Worm (Caenorhabditis elegans) whole organism, early embryonic: ENCODE results near the gene F59B2.8.
A peak's percentile ranks its signal among the peaks of the same experiment; 100 is the strongest.

Experiments used
- B0310.2 ChIP-seq: sonication (generic microtip); optimal IDR thresholded peaks from 2 replicates; lab custom pipeline; 2016; ENCODE audit warnings: mild to moderate bottlenecking, missing genetic modification characterization, missing compliant biosample characterization
- F13C5.2 ChIP-seq: sonication (generic microtip); optimal IDR thresholded peaks from 2 replicates; lab custom pipeline; 2017; ENCODE audit warnings: mild to moderate bottlenecking, missing genetic modification characterization, inconsistent platforms, missing compliant biosample characterization
- aly-1 ChIP-seq: sonication (generic microtip); optimal IDR thresholded peaks from 2 replicates; lab custom pipeline; 2016; ENCODE audit warnings: missing genetic modification characterization, missing compliant biosample characterization
- ama-1 ChIP-seq: fragments of 150-350 bp; optimal IDR thresholded peaks from 2 replicates; lab custom pipeline; 2014
- ceh-13 ChIP-seq: fragments of 200-800 bp; sonication (Bioruptor generic); optimal IDR thresholded peaks from 2 replicates; lab custom pipeline; 2018; ENCODE audit warnings: mild to moderate bottlenecking, missing genetic modification characterization, missing compliant biosample characterization
- ceh-36 ChIP-seq: sonication (generic microtip); optimal IDR thresholded peaks from 2 replicates; lab custom pipeline; 2016; ENCODE audit warnings: missing genetic modification characterization, inconsistent platforms, missing compliant biosample characterization
- ets-7 ChIP-seq: sonication (generic microtip); optimal IDR thresholded peaks from 2 replicates; lab custom pipeline; 2016; ENCODE audit warnings: missing genotype, missing genetic modification characterization, missing compliant biosample characterization
- flt-1 ChIP-seq: fragments of 200-800 bp; sonication (Bioruptor generic); IDR thresholded peaks from 2 replicates; pipeline ENCODE4 v1.3.6; 2022; ENCODE audit warnings: missing genetic modification characterization, missing compliant biosample characterization
- hmbx-1 ChIP-seq: sonication (generic microtip); optimal IDR thresholded peaks from 2 replicates; lab custom pipeline; 2016; ENCODE audit warnings: mild to moderate bottlenecking, missing genetic modification characterization, missing compliant biosample characterization
- hmg-4 ChIP-seq: fragments of 200-800 bp; sonication (Bioruptor generic); optimal IDR thresholded peaks from 2 replicates; lab custom pipeline; 2018; ENCODE audit warnings: mild to moderate bottlenecking, missing genetic modification characterization, missing compliant biosample characterization
- hnd-1 ChIP-seq: sonication (generic microtip); optimal IDR thresholded peaks from 2 replicates; lab custom pipeline; 2016; ENCODE audit warnings: missing genetic modification characterization, missing compliant biosample characterization
- pes-1 ChIP-seq: fragments of 200-800 bp; sonication (Bioruptor generic); IDR thresholded peaks from 2 replicates; pipeline ENCODE4 v1.3.6; 2022; ENCODE audit warnings: missing genetic modification reagents, missing genetic modification characterization, missing compliant biosample characterization
- scrt-1 ChIP-seq: fragments of 200-800 bp; sonication (Bioruptor generic); IDR thresholded peaks from 2 replicates; pipeline ENCODE4 v1.3.6; 2022; ENCODE audit warnings: missing genetic modification characterization, missing compliant biosample characterization
- sea-1 ChIP-seq: fragments of 200-800 bp; sonication (Bioruptor generic); conservative IDR thresholded peaks from 2 replicates; pipeline ENCODE4 v1.3.6; 2022; ENCODE audit warnings: missing genetic modification characterization, missing compliant biosample characterization
- tbx-11 ChIP-seq: fragments of 200-800 bp; sonication (Bioruptor generic); IDR thresholded peaks from 2 replicates; pipeline ENCODE4 v1.3.6; 2022; ENCODE audit warnings: missing genetic modification characterization, missing compliant biosample characterization
- tbx-37 ChIP-seq: fragments of 200-800 bp; sonication (Bioruptor generic); conservative IDR thresholded peaks from 2 replicates; pipeline ENCODE4 v1.3.6; 2022; ENCODE audit warnings: missing genetic modification reagents, missing genetic modification characterization, missing compliant biosample characterization
- tra-4 ChIP-seq: sonication (generic microtip); optimal IDR thresholded peaks from 2 replicates; lab custom pipeline; 2017; ENCODE audit warnings: missing genetic modification characterization, missing compliant biosample characterization

F59B2.8 gene

DNA sequence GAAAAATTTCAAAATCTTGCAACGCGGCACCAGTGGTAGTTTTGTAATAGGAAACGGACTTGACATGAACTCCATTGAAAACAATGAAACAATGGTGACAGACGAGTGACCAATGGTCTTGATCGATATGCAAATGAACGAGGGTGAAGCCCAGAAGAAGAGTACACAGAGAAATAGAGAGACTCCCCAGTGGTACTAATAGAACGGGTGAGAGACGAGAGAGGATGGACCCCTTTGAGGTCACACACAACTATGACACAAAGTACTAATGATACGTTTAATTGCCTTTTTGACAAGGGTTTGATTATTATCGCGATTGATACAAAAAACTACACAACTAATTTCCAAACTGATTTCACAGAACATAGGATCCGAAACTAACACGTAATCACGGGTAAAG lies at the start of gene F59B2.8:
F59B2.8 (minus strand) TSS at position 151 of the 400 bp plus-strand sequence.
- TF ChIP-seq scrt-1 (GFP tag; lab: Robert Waterston, UW) = no peak

- TF ChIP-seq flt-1 (GFP tag; lab: Robert Waterston, UW) (no peak), ets-7 (tag; lab: Kevin White, UChicago) (no peak), F13C5.2 (tag; lab: Kevin White, UChicago) (no peak), ceh-13 (GFP tag; lab: Kevin White, UChicago) (no peak)
Observed at ce11 chrIII:9058959-9059534, 49.0 kb upstream of the F59B2.8 start, which contains the start of gene gst-1. gst-1 (plus strand) TSS chrIII:9059331.

DNA sequence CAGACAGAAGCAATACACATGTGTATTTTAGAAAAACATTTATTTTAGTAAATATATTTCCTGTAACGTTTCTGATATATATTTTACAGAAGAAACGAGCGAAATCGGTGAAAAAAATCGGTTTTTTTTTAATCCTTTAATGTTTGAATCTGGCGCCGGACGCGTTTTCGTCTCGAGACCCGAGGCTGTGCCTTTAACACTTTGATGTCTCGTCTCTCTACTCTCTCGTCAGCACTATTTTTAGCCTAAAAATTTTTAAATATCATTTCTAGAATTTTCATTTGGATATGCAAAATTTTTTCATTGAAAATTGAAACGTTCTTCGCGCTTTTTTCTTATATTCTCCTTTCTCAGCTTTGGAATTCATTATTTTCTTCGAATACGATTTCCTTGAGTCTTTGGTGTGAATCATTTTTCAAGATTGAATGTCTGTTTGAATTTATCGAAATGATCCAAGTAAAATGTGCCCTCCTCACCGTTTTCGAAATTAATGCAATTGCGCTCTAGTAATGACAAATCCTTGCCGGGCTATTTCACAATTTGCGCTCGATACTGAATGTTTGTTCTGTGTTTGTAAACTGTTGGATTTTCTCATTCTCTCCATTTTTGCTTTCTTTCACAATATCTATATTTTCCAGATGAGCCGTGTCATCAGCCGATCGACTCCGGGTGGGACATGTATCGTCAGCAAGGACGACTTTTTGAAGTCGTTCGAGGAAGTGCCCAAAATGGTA lies 44.6 kb upstream of the F59B2.8 start, which contains the start of gene cls-2:
cls-2 (plus strand) TSS at position 635 of the 734 bp plus-strand sequence.
- TF ChIP-seq sea-1 (GFP tag; lab: Robert Waterston, UW) = 0 out of 2 replicates have a peak, but pooled peaks have one; percentile 58
- no peak for TF ChIP-seq hmg-4 (GFP tag; lab: Kevin White, UChicago)

DNA sequence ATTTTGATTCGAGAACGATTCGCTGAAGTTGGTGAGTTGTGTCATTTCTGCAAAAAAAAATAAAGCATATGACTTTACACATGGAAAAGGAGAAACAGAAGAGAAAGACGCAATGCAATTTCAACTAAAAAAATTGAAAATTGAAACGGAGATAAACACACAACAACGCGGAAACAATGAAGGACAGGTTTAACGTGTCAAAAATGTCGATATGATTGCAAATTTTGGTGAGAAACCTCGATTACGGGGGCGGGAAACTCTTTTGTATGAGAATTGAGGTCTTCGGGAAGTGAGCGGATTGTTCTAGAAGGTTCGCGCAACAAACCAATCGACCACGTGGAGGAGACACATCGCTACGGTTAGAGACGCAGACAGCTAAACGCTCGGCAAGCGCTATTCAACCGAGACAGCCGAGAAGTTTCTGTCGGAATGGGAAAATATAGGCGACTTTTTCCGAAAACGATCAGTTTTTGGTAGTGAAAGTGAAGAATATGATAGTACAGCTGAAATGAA lies 43.8 kb upstream of the F59B2.8 start, which contains the start of gene R107.5:
R107.5 (minus strand) TSS at position 51 of the 513 bp plus-strand sequence.
- no peak for TF ChIP-seq aly-1
- no peak for TF ChIP-seq tbx-11
- TF ChIP-seq hnd-1 (tag; lab: Kevin White, UChicago) = peak; percentile 31
- peak; percentile 24; the same call in 1 of the 2 replicates for TF ChIP-seq flt-1 (GFP tag; lab: Robert Waterston, UW)
- TF ChIP-seq pes-1 (GFP tag; lab: Robert Waterston, UW) = peak; percentile 12; the same call in 1 of the 2 replicates
- peak; percentile 63 for TF ChIP-seq B0310.2 (tag; lab: Kevin White, UChicago)
- peak; percentile 58 for TF ChIP-seq tra-4 (tag; lab: Kevin White, UChicago)
- TF ChIP-seq ama-1 (lab: Kevin White, UChicago) = no peak
- no peak for TF ChIP-seq ets-7 (tag; lab: Kevin White, UChicago)
- TF ChIP-seq ceh-13 (GFP tag; lab: Kevin White, UChicago) = no peak
- peak; percentile 66 for TF ChIP-seq F13C5.2 (tag; lab: Kevin White, UChicago)
- TF ChIP-seq hmbx-1 (tag; lab: Kevin White, UChicago) = no peak
- peak; percentile 47 for TF ChIP-seq hmg-4 (GFP tag; lab: Kevin White, UChicago)
- TF ChIP-seq tbx-37 (GFP tag; lab: Robert Waterston, UW) = no peak
- TF ChIP-seq sea-1 (GFP tag; lab: Robert Waterston, UW) = 0 out of 2 replicates have a peak, but pooled peaks have one; percentile 11
- TF ChIP-seq scrt-1 (GFP tag; lab: Robert Waterston, UW) = no peak
- TF ChIP-seq ceh-36 (tag; lab: Kevin White, UChicago) = no peak

DNA sequence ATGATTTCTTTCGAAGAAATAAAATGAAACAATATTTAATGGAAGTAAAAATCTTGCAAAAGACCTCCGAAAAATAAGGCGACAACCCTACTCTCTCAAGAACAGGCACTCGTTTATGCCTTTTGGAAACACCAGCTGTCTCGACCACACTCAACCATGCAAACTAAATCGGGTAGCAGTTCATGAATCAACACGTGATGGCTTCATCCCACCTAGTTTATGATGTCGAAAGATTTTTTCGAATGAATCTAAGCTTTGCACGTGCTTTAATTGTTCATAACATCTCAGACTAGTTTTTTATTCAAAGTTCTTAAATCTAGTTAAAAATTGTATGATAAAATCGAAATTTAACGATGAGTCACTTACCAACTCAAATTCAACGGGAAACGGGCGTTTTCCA lies 43.3 kb upstream of the F59B2.8 start:
- TF ChIP-seq pes-1 (GFP tag; lab: Robert Waterston, UW) (0 out of 2 replicates have a peak, but pooled peaks have one; percentile 37), sea-1 (GFP tag; lab: Robert Waterston, UW) (no peak)

DNA sequence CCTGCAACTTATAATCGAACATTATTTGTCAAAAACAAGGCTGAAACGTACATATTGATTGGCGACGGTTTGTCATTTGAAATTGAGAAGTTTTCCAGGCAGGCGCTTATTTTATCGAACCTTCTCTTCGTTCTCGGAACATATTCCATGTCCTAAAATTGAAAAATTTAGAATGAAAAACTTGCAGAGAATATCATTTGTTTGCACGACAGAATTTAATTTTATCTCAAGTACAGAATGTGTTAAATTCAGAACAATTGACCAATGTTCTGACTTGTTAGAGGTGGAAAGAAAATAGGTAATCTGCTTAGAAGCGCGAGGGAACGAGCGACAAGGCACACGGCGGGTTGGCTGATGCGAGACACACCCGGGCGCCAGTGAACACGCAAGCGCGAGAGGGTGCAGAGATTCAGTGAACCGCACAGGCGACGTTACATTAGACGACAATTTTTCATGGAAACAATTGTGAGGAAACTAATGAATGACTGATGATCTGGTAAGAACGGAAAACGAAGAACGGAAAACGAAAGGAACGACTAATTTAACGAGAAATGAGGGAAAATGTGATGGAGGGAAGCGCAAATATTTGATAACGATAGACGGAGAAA lies 42.5 kb upstream of the F59B2.8 start:
- TF ChIP-seq scrt-1 (GFP tag; lab: Robert Waterston, UW) = 0 out of 2 replicates have a peak, but pooled peaks have one; percentile 59
- peak; percentile 33; the same call in 1 of the 2 replicates for TF ChIP-seq sea-1 (GFP tag; lab: Robert Waterston, UW)
- no peak for TF ChIP-seq F13C5.2 (tag; lab: Kevin White, UChicago)

DNA sequence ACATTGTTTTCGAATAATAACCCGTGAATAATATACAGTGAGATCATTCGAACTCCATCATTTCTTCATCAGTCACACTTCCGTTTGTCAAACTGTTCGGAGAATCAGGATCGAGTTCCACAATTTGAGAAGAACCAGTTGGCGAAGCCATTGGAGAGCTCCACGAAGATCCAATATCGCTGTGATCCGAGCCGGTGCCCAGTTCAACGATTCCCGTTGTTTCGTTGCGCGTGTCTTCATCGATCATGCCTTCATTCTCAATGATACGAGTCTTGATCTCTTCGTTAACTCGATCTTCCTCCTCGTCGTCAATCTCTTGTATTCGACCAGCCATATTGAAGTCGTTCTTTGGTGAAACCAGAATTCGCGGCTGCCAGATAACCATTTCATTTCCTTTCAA lies 41.7 kb upstream of the F59B2.8 start:
- TF ChIP-seq tra-4 (tag; lab: Kevin White, UChicago) (no peak), F13C5.2 (tag; lab: Kevin White, UChicago) (no peak), pes-1 (GFP tag; lab: Robert Waterston, UW) (no peak), ets-7 (tag; lab: Kevin White, UChicago) (no peak), flt-1 (GFP tag; lab: Robert Waterston, UW) (no peak), aly-1 (no peak), scrt-1 (GFP tag; lab: Robert Waterston, UW) (no peak), hmbx-1 (tag; lab: Kevin White, UChicago) (no peak), ama-1 (lab: Kevin White, UChicago) (no peak), hmg-4 (GFP tag; lab: Kevin White, UChicago) (no peak), ceh-36 (tag; lab: Kevin White, UChicago) (no peak), tbx-11 (no peak), sea-1 (GFP tag; lab: Robert Waterston, UW) (no peak), ceh-13 (GFP tag; lab: Kevin White, UChicago) (no peak)
